5 worm cellular contexts compared by ENCODE assay signal in genomic region chrX:9637137-9637536, ce11.
TF ChIP-seq lines count a peak whose summit lies in the region.

No protein-coding gene starts in this region.

TF ChIP-seq in whole organism, L1 larva, 84 proteins besides CTCF, POLR2A, EP300 and RAD21 (continues in another document):
- TF ChIP-seq nhr-77 (tag; optimal IDR thresholded peaks at IDR 0.05; lab: Kevin White, UChicago) (no peak), irx-1 (tag; optimal IDR thresholded peaks at IDR 0.05; lab: Kevin White, UChicago) (no peak), lin-14 (GFP tag; optimal IDR thresholded peaks at IDR 0.05; lab: Kevin White, UChicago) (peak; percentile 20), efl-1 (optimal IDR thresholded peaks at IDR 0.05; lab: Kevin White, UChicago) (no peak), efl-1 (GFP tag; optimal IDR thresholded peaks at IDR 0.05 in 1 of 2; lab: Kevin White, UChicago) (peak in 1 of 2 experiments; percentile 53), hpl-2 (GFP tag; optimal IDR thresholded peaks at IDR 0.05; lab: Kevin White, UChicago) (no peak), ceh-82 (tag; optimal IDR thresholded peaks at IDR 0.05; lab: Kevin White, UChicago) (peak in 1 of 3 experiments; percentile 2), isw-1 (GFP tag; IDR thresholded peaks at IDR 0.05; lab: Robert Waterston, UW) (no peak), egl-13 (tag; optimal IDR thresholded peaks at IDR 0.05; lab: Kevin White, UChicago) (no peak), nhr-28 (tag; optimal IDR thresholded peaks at IDR 0.05; lab: Kevin White, UChicago) (no peak), hlh-4 (tag; optimal IDR thresholded peaks at IDR 0.05; lab: Kevin White, UChicago) (no peak), ces-1 (GFP tag; optimal IDR thresholded peaks at IDR 0.05; lab: Kevin White, UChicago) (no peak), blmp-1 (tag; optimal IDR thresholded peaks at IDR 0.05; lab: Kevin White, UChicago) (peak; percentile 25), ztf-4 (tag; optimal IDR thresholded peaks at IDR 0.05; lab: Kevin White, UChicago) (no peak), unc-62 (GFP tag; optimal IDR thresholded peaks at IDR 0.05; lab: Kevin White, UChicago) (no peak), snpc-4 (tag; optimal IDR thresholded peaks at IDR 0.05; lab: Kevin White, UChicago) (no peak), lsy-2 (tag; optimal IDR thresholded peaks at IDR 0.05; lab: Kevin White, UChicago) (no peak), snu-23 (GFP tag; optimal IDR thresholded peaks at IDR 0.05; lab: Kevin White, UChicago) (no peak), nhr-71 (tag; optimal IDR thresholded peaks at IDR 0.05; lab: Kevin White, UChicago) (no peak)

TF ChIP-seq in whole organism, L3 larva, 47 proteins besides CTCF, POLR2A, EP300 and RAD21 (continues in another document):
- no peak for TF ChIP-seq fkh-10 (GFP tag; optimal IDR thresholded peaks at IDR 0.05; lab: Kevin White, UChicago)
- no peak for TF ChIP-seq nhr-12 (tag; optimal IDR thresholded peaks at IDR 0.05; lab: Kevin White, UChicago)
- TF ChIP-seq snpc-4 (tag; optimal IDR thresholded peaks at IDR 0.05; lab: Kevin White, UChicago) = no peak
- peak; percentile 44 for TF ChIP-seq egl-5 (tag; optimal IDR thresholded peaks at IDR 0.05; lab: Kevin White, UChicago)
- TF ChIP-seq nhr-43 (tag; optimal IDR thresholded peaks at IDR 0.05; lab: Kevin White, UChicago; ENCODE audit: poor library complexity, severe bottlenecking) = no peak
- no peak for TF ChIP-seq nhr-237 (tag; optimal IDR thresholded peaks at IDR 0.05; lab: Kevin White, UChicago)
- no peak for TF ChIP-seq pha-4 (tag; optimal IDR thresholded peaks at IDR 0.05; lab: Kevin White, UChicago)
- no peak for TF ChIP-seq nhr-67 (tag; optimal IDR thresholded peaks at IDR 0.05; lab: Kevin White, UChicago)
- peak; percentile 39 for TF ChIP-seq nhr-23 (tag; optimal IDR thresholded peaks at IDR 0.05; lab: Kevin White, UChicago)
- TF ChIP-seq nhr-25 (tag; optimal IDR thresholded peaks at IDR 0.05; lab: Kevin White, UChicago) = no peak
- peak; percentile 26 for TF ChIP-seq lin-39 (tag; optimal IDR thresholded peaks at IDR 0.05; lab: Kevin White, UChicago)
- no peak for TF ChIP-seq ceh-16 (tag; optimal IDR thresholded peaks at IDR 0.05; lab: Kevin White, UChicago)
- TF ChIP-seq jun-1 (tag; optimal IDR thresholded peaks at IDR 0.05; lab: Kevin White, UChicago) = no peak
- TF ChIP-seq mml-1 (tag; optimal IDR thresholded peaks at IDR 0.05; lab: Kevin White, UChicago) = no peak
- TF ChIP-seq sea-2 (GFP tag; optimal IDR thresholded peaks at IDR 0.05; lab: Kevin White, UChicago) = no peak
- TF ChIP-seq ceh-28 (tag; optimal IDR thresholded peaks at IDR 0.05; lab: Kevin White, UChicago) = no peak
- no peak for TF ChIP-seq elt-3 (tag; optimal IDR thresholded peaks at IDR 0.05; lab: Kevin White, UChicago)
- no peak for TF ChIP-seq mdl-1 (tag; optimal IDR thresholded peaks at IDR 0.05; lab: Kevin White, UChicago)
- TF ChIP-seq pqm-1 (tag; optimal IDR thresholded peaks at IDR 0.05; lab: Kevin White, UChicago) = no peak
- TF ChIP-seq eor-1 (tag; optimal IDR thresholded peaks at IDR 0.05; lab: Kevin White, UChicago) = no peak

TF ChIP-seq in whole organism, early embryonic, 17 proteins besides CTCF, POLR2A, EP300 and RAD21:
- TF ChIP-seq B0310.2 (tag; optimal IDR thresholded peaks at IDR 0.05; lab: Kevin White, UChicago) (no peak), scrt-1 (GFP tag; IDR thresholded peaks at IDR 0.05; lab: Robert Waterston, UW) (0 out of 2 replicates have a peak, but pooled peaks have one; percentile 35), hmg-4 (GFP tag; optimal IDR thresholded peaks at IDR 0.05; lab: Kevin White, UChicago) (peak; percentile 70)
TF ChIP-seq in whole organism, early embryonic: peak in this region for 2.

TF ChIP-seq in whole organism, midembryonic, 9 proteins besides CTCF, POLR2A, EP300 and RAD21:
- TF ChIP-seq ztf-23 (GFP tag; IDR thresholded peaks at IDR 0.05; lab: Robert Waterston, UW) = 0 out of 2 replicates have a peak, but pooled peaks have one; percentile 15
- TF ChIP-seq flt-1 (GFP tag; IDR thresholded peaks at IDR 0.05; lab: Robert Waterston, UW) = 0 out of 2 replicates have a peak, but pooled peaks have one; percentile 50
- TF ChIP-seq ztf-29 (GFP tag; IDR thresholded peaks at IDR 0.05; lab: Robert Waterston, UW) = no peak
- TF ChIP-seq med-1 (GFP tag; optimal IDR thresholded peaks at IDR 0.05; lab: Kevin White, UChicago; ENCODE audit: insufficient read depth) = no peak

TF ChIP-seq in whole organism, young adult, 124 proteins besides CTCF, POLR2A, EP300 and RAD21:
- TF ChIP-seq egl-44 (GFP tag; IDR thresholded peaks at IDR 0.05; lab: Robert Waterston, UW) = no peak
- peak; percentile 38 for TF ChIP-seq nhr-80 (tag; optimal IDR thresholded peaks at IDR 0.05; lab: Kevin White, UChicago)
- TF ChIP-seq pbrm-1 (GFP tag; IDR thresholded peaks at IDR 0.05; lab: Robert Waterston, UW) = no peak
- TF ChIP-seq sptf-2 (GFP tag; optimal IDR thresholded peaks at IDR 0.05; lab: Kevin White, UChicago) = no peak
- no peak for TF ChIP-seq hmg-20 (GFP tag; IDR thresholded peaks at IDR 0.05; lab: Robert Waterston, UW)
- 0 out of 2 replicates have a peak, but pooled peaks have one; percentile 18 for TF ChIP-seq sea-2 (GFP tag; IDR thresholded peaks at IDR 0.05; lab: Robert Waterston, UW)
- TF ChIP-seq zfh-2 (GFP tag; conservative IDR thresholded peaks at IDR 0.05; lab: Robert Waterston, UW) = peak; percentile 86
- no peak for TF ChIP-seq ztf-28 (GFP tag; IDR thresholded peaks at IDR 0.05; lab: Robert Waterston, UW)
- TF ChIP-seq hmg-1.2 (GFP tag; IDR thresholded peaks at IDR 0.05; lab: Robert Waterston, UW) = peak; percentile 10; the same call in 1 of the 2 replicates
